Worm (Caenorhabditis elegans): ENCODE data around the gene glt-3.

ce11 chrIV:10144909-10145308, 14.9 kb downstream of the glt-3 start:
- TF ChIP-seq ekl-4 (GFP tag; IDR thresholded peaks at IDR 0.05) (no peak), mxl-1 (tag; optimal IDR thresholded peaks at IDR 0.05) (no peak), lin-35 (GFP tag; optimal IDR thresholded peaks at IDR 0.05) (no peak), nfyb-1 (GFP tag; IDR thresholded peaks at IDR 0.05) (no peak), egrh-3 (GFP tag; IDR thresholded peaks at IDR 0.05) (no peak), B0336.3 (GFP tag; IDR thresholded peaks at IDR 0.05) (no peak), nhr-80 (tag; optimal IDR thresholded peaks at IDR 0.05) (no peak), T07F8.4 (tag; optimal IDR thresholded peaks at IDR 0.05) (no peak), F33H1.4 (GFP tag; IDR thresholded peaks at IDR 0.05) (no peak), Y53F4B.3 (GFP tag; IDR thresholded peaks at IDR 0.05) (no peak)
